Fruit fly (Drosophila melanogaster) whole organism, prepupa: ENCODE measurements around the gene ERp44.

ENCODE experiments used
- Blimp-1 ChIP-seq: fragments of 200-800 bp; sonication (Bioruptor generic); optimal IDR thresholded peaks from 3 replicates; lab custom pipeline; 2017; ENCODE audit warnings: missing biosample characterization, missing genetic modification characterization, mild to moderate bottlenecking, moderate library complexity, missing genetic modification reagents
- CG10631 ChIP-seq: fragments of 200-800 bp; sonication (Bioruptor generic); optimal IDR thresholded peaks from 2 replicates; lab custom pipeline; 2016; ENCODE audit warnings: missing biosample characterization, missing genetic modification characterization
- CG10669 ChIP-seq: fragments of 200-800 bp; sonication (Bioruptor generic); optimal IDR thresholded peaks from 3 replicates; lab custom pipeline; 2018; ENCODE audit warnings: missing biosample characterization, mild to moderate bottlenecking, missing genetic modification characterization, moderate library complexity
- CG11294 ChIP-seq: fragments of 200-800 bp; sonication (Bioruptor generic); IDR thresholded peaks from 2 replicates; pipeline ENCODE4 v1.3.6; 2022; ENCODE audit warnings: missing biosample characterization, missing genetic modification characterization
- CG11762 ChIP-seq: fragments of 200-800 bp; sonication (Bioruptor generic); optimal IDR thresholded peaks from 3 replicates; lab custom pipeline; 2016; ENCODE audit warnings: missing biosample characterization, missing genetic modification characterization; ENCODE audit not compliant: insufficient read depth
- CG11902 ChIP-seq: fragments of 200-800 bp; sonication (Bioruptor generic); optimal IDR thresholded peaks from 3 replicates; lab custom pipeline; 2016; ENCODE audit warnings: missing biosample characterization, missing genetic modification characterization
- CG1621 ChIP-seq: fragments of 200-800 bp; sonication (Bioruptor generic); optimal IDR thresholded peaks from 3 replicates; lab custom pipeline; 2018; ENCODE audit warnings: missing biosample characterization, mild to moderate bottlenecking, missing genetic modification characterization
- CG16779 ChIP-seq: fragments of 200-800 bp; sonication (Bioruptor generic); optimal IDR thresholded peaks from 3 replicates; lab custom pipeline; 2017; ENCODE audit warnings: missing biosample characterization, mild to moderate bottlenecking, missing genetic modification characterization
- CG3032 ChIP-seq: fragments of 200-800 bp; optimal IDR thresholded peaks from 2 replicates; lab custom pipeline; 2019; ENCODE audit warnings: missing biosample characterization, mild to moderate bottlenecking, missing genetic modification characterization, moderate library complexity
- CG31627 ChIP-seq: fragments of 200-800 bp; sonication (Bioruptor generic); optimal IDR thresholded peaks from 3 replicates; lab custom pipeline; 2016; ENCODE audit warnings: missing biosample characterization, missing genetic modification characterization
- CG32006 ChIP-seq: fragments of 200-800 bp; sonication (Bioruptor generic); optimal IDR thresholded peaks from 3 replicates; lab custom pipeline; 2017; ENCODE audit warnings: missing biosample characterization, mild to moderate bottlenecking, missing genetic modification characterization
- CG34406 ChIP-seq: fragments of 200-800 bp; sonication (Bioruptor generic); optimal IDR thresholded peaks from 3 replicates; lab custom pipeline; 2016; ENCODE audit warnings: missing biosample characterization, missing genetic modification characterization
- CG3919 ChIP-seq: fragments of 200-800 bp; sonication (Bioruptor generic); optimal IDR thresholded peaks from 3 replicates; lab custom pipeline; 2016; ENCODE audit warnings: missing biosample characterization, missing genetic modification characterization
- CG4318 ChIP-seq: fragments of 200-800 bp; sonication (Bioruptor generic); optimal IDR thresholded peaks from 3 replicates; lab custom pipeline; 2017; ENCODE audit warnings: missing biosample characterization, mild to moderate bottlenecking, missing genetic modification characterization
- CG6276 ChIP-seq: fragments of 200-800 bp; sonication (Bioruptor generic); optimal IDR thresholded peaks from 2 replicates; lab custom pipeline; 2017; ENCODE audit warnings: missing biosample characterization, mild to moderate bottlenecking, missing genetic modification characterization
- CG6792 ChIP-seq: fragments of 200-800 bp; sonication (Bioruptor generic); optimal IDR thresholded peaks from 3 replicates; lab custom pipeline; 2016; ENCODE audit warnings: missing biosample characterization, missing genetic modification characterization
- CG6808 ChIP-seq: fragments of 200-800 bp; sonication (Bioruptor generic); optimal IDR thresholded peaks from 3 replicates; lab custom pipeline; 2017; ENCODE audit warnings: missing biosample characterization, missing genetic modification characterization, mild to moderate bottlenecking, moderate library complexity, missing genetic modification reagents
- CG6854 ChIP-seq: fragments of 200-800 bp; sonication (Bioruptor generic); optimal IDR thresholded peaks from 2 replicates; lab custom pipeline; 2017; ENCODE audit warnings: missing biosample characterization, mild to moderate bottlenecking, missing genetic modification characterization
- CG7368 ChIP-seq: fragments of 200-800 bp; sonication (Bioruptor generic); optimal IDR thresholded peaks from 3 replicates; lab custom pipeline; 2016; ENCODE audit warnings: missing biosample characterization, missing genetic modification characterization
- CG8119 ChIP-seq: fragments of 200-800 bp; sonication (Bioruptor generic); IDR thresholded peaks from 3 replicates; pipeline ENCODE4 v1.3.6; 2022; ENCODE audit warnings: missing biosample characterization, missing genetic modification characterization
- CG8632 ChIP-seq: fragments of 200-800 bp; sonication (Bioruptor generic); optimal IDR thresholded peaks from 3 replicates; lab custom pipeline; 2016; ENCODE audit warnings: missing biosample characterization, missing genetic modification characterization
- CG9139 ChIP-seq: fragments of 200-800 bp; sonication (Bioruptor generic); optimal IDR thresholded peaks from 3 replicates; lab custom pipeline; 2017; ENCODE audit warnings: missing biosample characterization, mild to moderate bottlenecking, missing genetic modification characterization
- Eip75B ChIP-seq: fragments of 200-800 bp; sonication (Bioruptor generic); optimal IDR thresholded peaks from 3 replicates; lab custom pipeline; 2016; ENCODE audit warnings: missing biosample characterization, missing genetic modification characterization
- Eip78C ChIP-seq: fragments of 200-800 bp; sonication (Bioruptor generic); peaks from one replicate; lab custom pipeline; 2016; ENCODE audit warnings: missing biosample characterization, missing genetic modification characterization
- Eip93F ChIP-seq: fragments of 200-800 bp; sonication (Bioruptor generic); optimal IDR thresholded peaks from 2 replicates; lab custom pipeline; 2016; ENCODE audit warnings: missing biosample characterization, mild to moderate bottlenecking, missing genetic modification characterization
- Ets21C ChIP-seq: fragments of 200-800 bp; sonication (Bioruptor generic); optimal IDR thresholded peaks from 3 replicates; lab custom pipeline; 2016; ENCODE audit warnings: missing biosample characterization, missing genetic modification characterization
- Ets96B ChIP-seq: fragments of 200-800 bp; optimal IDR thresholded peaks from 2 replicates; lab custom pipeline; 2019; ENCODE audit warnings: missing biosample characterization, mild to moderate bottlenecking, missing genetic modification characterization, moderate library complexity
- Hr38 ChIP-seq: sonication (Bioruptor generic); optimal IDR thresholded peaks from 2 replicates; lab custom pipeline; 2016; ENCODE audit warnings: missing biosample characterization, missing genetic modification characterization
- Hr39 ChIP-seq: fragments of 200-800 bp; sonication (Bioruptor generic); optimal IDR thresholded peaks from 2 replicates; lab custom pipeline; 2016; ENCODE audit warnings: missing biosample characterization, missing genetic modification characterization
- Hr4 ChIP-seq: fragments of 200-800 bp; sonication (Bioruptor generic); optimal IDR thresholded peaks from 3 replicates; lab custom pipeline; 2016; ENCODE audit warnings: missing biosample characterization, missing genetic modification characterization
- Lpt ChIP-seq: fragments of 200-800 bp; sonication (Bioruptor generic); optimal IDR thresholded peaks from 3 replicates; lab custom pipeline; 2016; ENCODE audit warnings: missing biosample characterization, missing genetic modification characterization
- Met ChIP-seq: fragments of 200-800 bp; sonication (Bioruptor generic); optimal IDR thresholded peaks from 3 replicates; lab custom pipeline; 2016; ENCODE audit warnings: missing biosample characterization, missing genetic modification characterization
- OdsH ChIP-seq: fragments of 200-800 bp; sonication (Bioruptor generic); optimal IDR thresholded peaks from 3 replicates; lab custom pipeline; 2016; ENCODE audit warnings: missing biosample characterization, missing genetic modification characterization
- Sox102F ChIP-seq: fragments of 200-800 bp; sonication (Bioruptor generic); optimal IDR thresholded peaks from 2 replicates; lab custom pipeline; 2016; ENCODE audit warnings: missing biosample characterization, mild to moderate bottlenecking, missing genetic modification characterization
- Sox14 ChIP-seq: fragments of 200-800 bp; sonication (Bioruptor generic); optimal IDR thresholded peaks from 3 replicates; lab custom pipeline; 2016; ENCODE audit warnings: missing biosample characterization, missing genetic modification characterization
- Sox15 ChIP-seq: fragments of 200-800 bp; sonication (Bioruptor generic); optimal IDR thresholded peaks from 3 replicates; lab custom pipeline; 2016; ENCODE audit warnings: missing biosample characterization, missing genetic modification characterization
- achi ChIP-seq: fragments of 200-800 bp; sonication (Bioruptor generic); optimal IDR thresholded peaks from 3 replicates; lab custom pipeline; 2016; ENCODE audit warnings: missing biosample characterization, missing genetic modification characterization
- acj6 ChIP-seq: fragments of 200-800 bp; sonication (Bioruptor generic); optimal IDR thresholded peaks from 3 replicates; lab custom pipeline; 2016; ENCODE audit warnings: missing biosample characterization, missing genetic modification characterization
- dac ChIP-seq: fragments of 200-800 bp; sonication (Bioruptor generic); optimal IDR thresholded peaks from 2 replicates; lab custom pipeline; 2017; ENCODE audit warnings: missing biosample characterization, mild to moderate bottlenecking, missing genetic modification characterization
- dsx ChIP-seq: fragments of 200-800 bp; optimal IDR thresholded peaks from 3 replicates; lab custom pipeline; 2019; ENCODE audit warnings: missing biosample characterization, mild to moderate bottlenecking, missing genetic modification characterization, moderate library complexity; ENCODE audit not compliant: poor library complexity, severe bottlenecking
- eg ChIP-seq: fragments of 200-800 bp; sonication (Bioruptor generic); IDR thresholded peaks from 3 replicates; pipeline ENCODE4 v1.3.6; 2022; ENCODE audit warnings: missing biosample characterization, missing genetic modification characterization
- esn ChIP-seq: fragments of 200-800 bp; sonication (Bioruptor generic); optimal IDR thresholded peaks from 2 replicates; lab custom pipeline; 2016; ENCODE audit warnings: missing biosample characterization, mild to moderate bottlenecking, missing genetic modification characterization, moderate library complexity
- fd85E ChIP-seq: fragments of 200-800 bp; sonication (Bioruptor generic); optimal IDR thresholded peaks from 3 replicates; lab custom pipeline; 2016; ENCODE audit warnings: missing biosample characterization, missing genetic modification characterization
- fkh ChIP-seq: fragments of 200-800 bp; sonication (Bioruptor generic); optimal IDR thresholded peaks from 3 replicates; lab custom pipeline; 2017; ENCODE audit warnings: missing biosample characterization, mild to moderate bottlenecking, missing genetic modification characterization, moderate library complexity
- net ChIP-seq: fragments of 200-800 bp; sonication (Bioruptor generic); optimal IDR thresholded peaks from 3 replicates; lab custom pipeline; 2016; ENCODE audit warnings: missing biosample characterization, missing genetic modification characterization
- pdm3 ChIP-seq: fragments of 200-800 bp; sonication (Bioruptor generic); optimal IDR thresholded peaks from 3 replicates; lab custom pipeline; 2016; ENCODE audit warnings: missing biosample characterization, missing genetic modification characterization
- salr ChIP-seq, 2 experiments: fragments of 200-800 bp; sonication (Bioruptor generic); optimal IDR thresholded peaks; 3 replicates each; lab custom pipeline; 2016 to 2018; ENCODE audit warnings: missing biosample characterization in 2 of 2, missing genetic modification characterization in 2 of 2, mild to moderate bottlenecking in 1 of 2
- ss ChIP-seq, 2 experiments: fragments of 200-800 bp; sonication (Bioruptor generic); optimal IDR thresholded peaks; 2 replicates in 1 of 2; 3 replicates in 1 of 2; lab custom pipeline; 2017 to 2018; ENCODE audit warnings: mild to moderate bottlenecking in 2 of 2, missing biosample characterization in 2 of 2, missing genetic modification characterization in 2 of 2, moderate library complexity in 1 of 2
- svp ChIP-seq: fragments of 200-800 bp; sonication (Bioruptor generic); peaks from one replicate; lab custom pipeline; 2016; ENCODE audit warnings: missing biosample characterization, missing genetic modification characterization
- topi ChIP-seq: fragments of 200-800 bp; sonication (Bioruptor generic); optimal IDR thresholded peaks from 3 replicates; lab custom pipeline; 2016; ENCODE audit warnings: missing biosample characterization, missing genetic modification characterization
- vri ChIP-seq: fragments of 200-800 bp; sonication (Bioruptor generic); optimal IDR thresholded peaks from 3 replicates; lab custom pipeline; 2016; ENCODE audit warnings: missing biosample characterization, mild to moderate bottlenecking, missing genetic modification characterization

The ERp44 gene

DNA sequence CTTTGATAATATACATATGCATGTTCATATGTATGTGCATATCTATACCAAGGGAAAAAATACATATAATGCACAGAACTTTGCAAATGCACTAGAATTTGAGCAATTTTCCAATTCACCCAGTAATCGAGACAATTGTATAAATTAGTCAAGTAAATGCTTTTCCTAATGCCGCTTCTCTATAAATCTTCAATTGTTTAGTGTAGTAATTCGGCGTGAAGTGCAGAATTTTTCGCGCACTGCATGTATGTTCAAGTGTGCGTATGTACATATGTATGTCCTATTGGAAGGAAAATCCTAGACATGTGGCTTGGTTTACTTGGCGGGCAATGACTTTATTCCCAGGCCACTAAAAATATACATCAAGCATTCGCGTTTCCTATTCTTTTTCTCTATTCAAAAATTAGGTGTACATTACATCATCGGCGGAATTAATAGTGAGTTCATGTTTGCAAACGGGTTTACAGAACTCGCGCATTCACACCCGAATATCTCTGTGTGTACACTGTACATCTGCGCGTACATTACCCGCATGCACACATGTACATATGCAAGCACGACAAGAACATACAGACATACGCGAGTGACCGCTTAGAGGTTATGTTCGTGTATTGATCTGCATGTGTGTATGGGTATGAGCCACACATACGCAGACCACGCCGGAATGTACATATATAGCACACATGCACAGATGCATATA, 21.5 kb upstream of the ERp44 start:
- TF ChIP-seq CG6854 (GFP tag; lab: Kevin White, UChicago) (no peak), esn (peak; percentile 70), CG9139 (GFP tag; lab: Kevin White, UChicago) (no peak), Ets96B (tag; lab: Kevin White, UChicago) (peak; percentile 74), vri (GFP tag; lab: Kevin White, UChicago) (peak; percentile 87), eg (GFP tag; lab: Robert Waterston, UW) (peak; percentile 78; the same call in 2 of the 3 replicates), CG6808 (GFP tag; lab: Kevin White, UChicago) (peak; percentile 44), ss (GFP tag; optimal IDR thresholded peaks at IDR 0.05; lab: Kevin White, UChicago) (peak; percentile 6 to 54), Eip75B (GFP tag; lab: Kevin White, UChicago) (peak; percentile 78), dac (GFP tag; lab: Kevin White, UChicago) (peak; percentile 45), CG3032 (tag; lab: Kevin White, UChicago) (peak; percentile 76), fd85E (peak; percentile 10), CG16779 (tag; lab: Kevin White, UChicago) (no peak), CG6276 (peak; percentile 22), Sox14 (GFP tag; lab: Kevin White, UChicago) (peak; percentile 71), CG4318 (peak; percentile 58), CG11762 (GFP tag; lab: Kevin White, UChicago) (peak; percentile 69), CG1621 (tag; lab: Kevin White, UChicago) (peak; percentile 52), Met (GFP tag; lab: Kevin White, UChicago) (no peak), CG34406 (GFP tag; lab: Kevin White, UChicago) (peak; percentile 40), Sox15 (peak; percentile 60), CG32006 (GFP tag; lab: Kevin White, UChicago) (peak; percentile 77), Blimp-1 (GFP tag; lab: Kevin White, UChicago) (no peak), svp (GFP tag; lab: Kevin White, UChicago) (peak; percentile 72), Hr39 (peak; percentile 73), achi (GFP tag; lab: Kevin White, UChicago) (no peak), CG8119 (GFP tag; lab: Robert Waterston, UW) (peak; percentile 78), CG10669 (GFP tag; lab: Kevin White, UChicago) (peak; percentile 82), CG3919 (GFP tag; lab: Kevin White, UChicago) (no peak), fkh (GFP tag; lab: Kevin White, UChicago) (peak; percentile 83), acj6 (GFP tag; lab: Kevin White, UChicago) (peak; percentile 82), Lpt (GFP tag; lab: Kevin White, UChicago) (peak; percentile 72), CG11902 (GFP tag; lab: Kevin White, UChicago) (peak; percentile 51), OdsH (GFP tag; lab: Kevin White, UChicago) (peak; percentile 79), Eip93F (GFP tag; lab: Kevin White, UChicago) (no peak), CG7368 (GFP tag; lab: Kevin White, UChicago) (no peak), CG11294 (GFP tag; lab: Robert Waterston, UW) (0 out of 2 replicates have a peak, but pooled peaks have one; percentile 44), topi (GFP tag; lab: Kevin White, UChicago) (peak; percentile 66), Eip78C (GFP tag; lab: Kevin White, UChicago) (peak; percentile 95), net (GFP tag; lab: Kevin White, UChicago) (peak; percentile 83), pdm3 (GFP tag; lab: Kevin White, UChicago) (peak; percentile 85), Sox102F (no peak), CG8632 (GFP tag; lab: Kevin White, UChicago) (peak; percentile 67), dsx (GFP tag; lab: Kevin White, UChicago) (peak; percentile 49), CG31627 (GFP tag; lab: Kevin White, UChicago) (peak; percentile 65), salr (GFP tag; optimal IDR thresholded peaks at IDR 0.05; lab: Kevin White, UChicago) (no peak), Hr4 (GFP tag; lab: Kevin White, UChicago) (peak; percentile 79), CG10631 (GFP tag; lab: Kevin White, UChicago) (peak; percentile 86), Ets21C (peak; percentile 50), CG6792 (peak; percentile 69), Hr38 (no peak)
